Fruit fly (Drosophila melanogaster): ENCODE data around the gene Afti.

dm6 chr3R:14285059-14285953, 41.2 kb downstream of the Afti start:
- TF ChIP-seq N (GFP tag; optimal IDR thresholded peaks at IDR 0.05) (no peak), CrebA (GFP tag; optimal IDR thresholded peaks at IDR 0.05; ENCODE audit: borderline replicate concordance) (no peak), Jra (GFP tag; optimal IDR thresholded peaks at IDR 0.05) (no peak), lola (GFP tag; optimal IDR thresholded peaks at IDR 0.05) (no peak), Hr78 (GFP tag; optimal IDR thresholded peaks at IDR 0.05) (no peak), h (GFP tag; optimal IDR thresholded peaks at IDR 0.05) (no peak), sv (GFP tag; optimal IDR thresholded peaks at IDR 0.05) (no peak), dsf (GFP tag; optimal IDR thresholded peaks at IDR 0.05; ENCODE audit: borderline replicate concordance) (no peak)
